Worm (Caenorhabditis elegans) whole organism, L4/young adult: ENCODE data around the gene F49H12.7.

ENCODE experiments used
- W03F9.2 ChIP-seq: fragments of 150-350 bp; optimal IDR thresholded peaks from 2 replicates; lab custom pipeline; 2014; ENCODE audit warnings: missing biosample characterization, missing genetic modification characterization
- dao-5 ChIP-seq: sonication (generic microtip); optimal IDR thresholded peaks from 2 replicates; lab custom pipeline; 2016; ENCODE audit warnings: missing genotype, missing genetic modification characterization, moderate library complexity, missing compliant biosample characterization
- him-1 ChIP-seq: sonication (generic microtip); optimal IDR thresholded peaks from 2 replicates; lab custom pipeline; 2016; ENCODE audit warnings: missing genotype, missing genetic modification reagents, missing genetic modification characterization, missing compliant biosample characterization

DNA sequence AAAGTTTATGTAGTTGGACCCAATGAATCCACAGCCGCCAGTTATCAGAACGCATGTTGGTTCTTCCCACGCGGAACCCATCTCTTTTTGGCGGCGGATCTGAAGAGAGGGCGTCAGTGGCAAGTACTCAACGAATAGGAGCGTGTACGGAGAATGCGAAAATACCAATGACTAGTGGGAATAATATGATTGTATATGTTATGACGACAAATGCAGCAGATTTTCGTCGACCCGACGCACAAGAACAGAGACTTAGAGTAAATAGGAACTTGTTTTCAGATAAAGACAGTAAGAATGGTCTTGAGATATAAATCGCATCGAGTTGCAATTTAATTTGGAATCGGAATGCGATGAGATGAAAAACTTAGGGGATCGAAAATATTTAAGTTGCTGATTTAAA, 48.2 kb downstream of the F49H12.7 start, which contains the start of gene bus-5:
- TF ChIP-seq dao-5 (tag; lab: Kevin White, UChicago) = no peak
- no peak for TF ChIP-seq him-1 (tag; lab: Kevin White, UChicago)
- TF ChIP-seq W03F9.2 (tag; lab: Kevin White, UChicago) = no peak
